Fruit fly (Drosophila melanogaster) whole organism, pupa: ENCODE data around the gene RpL22.

Experiments used
- CG12605 ChIP-seq: fragments of 200-800 bp; sonication (Bioruptor generic); IDR thresholded peaks from 2 replicates; pipeline ENCODE4 v1.3.6; 2022; ENCODE audit warnings: missing biosample characterization, missing genetic modification characterization
- CG13204 ChIP-seq: fragments of 200-800 bp; sonication (Bioruptor generic); optimal IDR thresholded peaks from 2 replicates; lab custom pipeline; 2018; ENCODE audit warnings: missing biosample characterization, mild to moderate bottlenecking, missing genetic modification characterization, moderate library complexity
- CG14655 ChIP-seq: fragments of 200-800 bp; sonication (Bioruptor generic); optimal IDR thresholded peaks from 3 replicates; lab custom pipeline; 2017; ENCODE audit warnings: mild to moderate bottlenecking, missing biosample characterization, missing genetic modification reagents, missing genetic modification characterization
- CG32121 ChIP-seq: fragments of 200-800 bp; sonication (Bioruptor generic); IDR thresholded peaks from 2 replicates; pipeline ENCODE4 v1.3.6; 2022; ENCODE audit warnings: missing biosample characterization, missing genetic modification characterization
- CG34367 ChIP-seq: fragments of 200-800 bp; sonication (Bioruptor generic); optimal IDR thresholded peaks from 2 replicates; lab custom pipeline; 2018; ENCODE audit warnings: missing biosample characterization, mild to moderate bottlenecking, missing genetic modification characterization
- CG8159 ChIP-seq: fragments of 200-800 bp; sonication (Bioruptor generic); optimal IDR thresholded peaks from 3 replicates; lab custom pipeline; 2018; ENCODE audit warnings: missing biosample characterization, mild to moderate bottlenecking, missing genetic modification characterization, moderate library complexity
- Ets98B ChIP-seq: fragments of 200-800 bp; sonication (Bioruptor generic); IDR thresholded peaks from 2 replicates; pipeline ENCODE4 v1.3.6; 2022; ENCODE audit warnings: missing biosample characterization, missing genetic modification characterization
- Pif1A ChIP-seq: fragments of 200-800 bp; sonication (Bioruptor generic); optimal IDR thresholded peaks from 3 replicates; lab custom pipeline; 2016; ENCODE audit warnings: missing biosample characterization, missing genetic modification characterization

DNA sequence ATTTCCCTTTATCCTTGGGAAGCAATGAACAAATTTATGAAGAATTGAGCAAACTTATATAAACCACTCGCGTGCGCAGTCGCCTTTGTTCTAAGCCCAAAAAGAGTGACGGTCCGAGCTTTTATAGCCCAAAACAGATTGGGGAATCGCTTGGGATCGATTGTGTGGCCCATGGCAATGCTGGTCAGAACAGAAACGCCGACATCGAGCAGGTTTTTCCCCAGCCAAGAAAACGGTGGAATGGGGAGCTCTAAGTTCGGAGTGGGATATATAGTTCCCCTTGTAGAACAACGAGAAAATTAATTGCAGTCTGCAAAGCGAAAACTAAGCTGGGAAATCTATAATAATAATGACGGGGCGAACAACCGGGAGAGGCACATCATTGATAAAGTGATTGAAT, 13.7 kb downstream of the RpL22 start, which contains the start of gene CG13362:
- TF ChIP-seq CG14655 (GFP tag; lab: Kevin White, UChicago) (no peak), Pif1A (GFP tag; lab: Kevin White, UChicago) (no peak), CG8159 (tag; lab: Kevin White, UChicago) (no peak), Ets98B (GFP tag; lab: Robert Waterston, UW) (no peak), CG13204 (GFP tag; lab: Kevin White, UChicago) (no peak), CG34367 (no peak), CG32121 (GFP tag; lab: Robert Waterston, UW) (no peak), CG12605 (GFP tag; lab: Robert Waterston, UW) (no peak)
